Fruit fly (Drosophila melanogaster): ENCODE results near the gene Ndc1.

The Ndc1 gene

DNA sequence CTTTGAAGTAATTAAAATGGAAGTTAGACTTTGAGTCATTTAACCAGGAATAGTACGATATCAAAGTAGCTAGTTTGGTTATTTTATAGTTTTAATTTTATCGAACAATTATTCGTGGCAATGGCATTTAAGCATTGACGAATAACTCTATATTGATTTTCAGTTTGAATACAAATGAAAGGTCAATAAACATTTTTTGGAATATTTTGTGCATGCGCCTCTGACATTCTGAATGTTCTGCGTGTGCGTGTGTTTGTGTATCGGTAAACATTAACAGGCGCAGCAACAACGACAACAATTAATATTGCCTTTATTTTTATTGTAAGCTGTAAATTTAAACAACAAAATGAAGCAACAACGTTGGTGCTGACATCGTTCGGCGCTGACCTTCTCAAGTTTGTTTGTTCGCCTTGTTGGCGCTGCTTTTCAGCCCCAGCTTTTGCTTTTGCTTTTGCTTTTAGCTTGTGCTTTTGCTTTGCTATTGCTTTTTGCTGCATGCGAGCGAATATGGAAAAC lies 14.8 kb upstream of the Ndc1 start (continued):
- peak; percentile 9; the same call in 1 of the 2 replicates for TF ChIP-seq CG14441 (GFP tag; IDR thresholded peaks at IDR 0.05)
- peak; percentile 6 for TF ChIP-seq CG10431 (GFP tag; optimal IDR thresholded peaks at IDR 0.05)
- peak; percentile 49 for TF ChIP-seq CG12659 (GFP tag; optimal IDR thresholded peaks at IDR 0.05)
- no peak for TF ChIP-seq Hand (GFP tag; optimal IDR thresholded peaks at IDR 0.05)
- TF ChIP-seq ftz-f1 (GFP tag; optimal IDR thresholded peaks at IDR 0.05), result peak; percentile 61
- TF ChIP-seq CG10209 (GFP tag; optimal IDR thresholded peaks at IDR 0.05), result peak; percentile 57
- 0 out of 2 replicates have a peak, but pooled peaks have one; percentile 32 for TF ChIP-seq CG31441 (GFP tag; IDR thresholded peaks at IDR 0.05)
- TF ChIP-seq unpg (GFP tag; optimal IDR thresholded peaks at IDR 0.05), result peak; percentile 17
- TF ChIP-seq otp (GFP tag; IDR thresholded peaks at IDR 0.05), result 0 out of 3 replicates have a peak, but pooled peaks have one; percentile 13
- peak; percentile 18 for TF ChIP-seq bab2 (GFP tag; optimal IDR thresholded peaks at IDR 0.05)
- TF ChIP-seq kni (GFP tag; optimal IDR thresholded peaks at IDR 0.05), result peak; percentile 15
- TF ChIP-seq CG14014 (GFP tag; IDR thresholded peaks at IDR 0.05), result peak; percentile 25; the same call in 1 of the 2 replicates
- TF ChIP-seq CG32767 (GFP tag; IDR thresholded peaks at IDR 0.05), result 0 out of 2 replicates have a peak, but pooled peaks have one; percentile 31
- TF ChIP-seq HmgZ (tag; optimal IDR thresholded peaks at IDR 0.05), result peak; percentile 8
- peak; percentile 78 for TF ChIP-seq seq (GFP tag; IDR thresholded peaks at IDR 0.05)
- peak in 1 of 2 experiments; percentile 60 for TF ChIP-seq Hr51 (GFP tag; optimal IDR thresholded peaks at IDR 0.05)
- TF ChIP-seq CG8281 (tag; optimal IDR thresholded peaks at IDR 0.05), result peak; percentile 31
- TF ChIP-seq Side (GFP tag; optimal IDR thresholded peaks at IDR 0.05), result no peak
- TF ChIP-seq CG17359 (tag; optimal IDR thresholded peaks at IDR 0.05), result peak; percentile 36
- TF ChIP-seq Nf-YC (tag; optimal IDR thresholded peaks at IDR 0.05), result peak; percentile 22
- TF ChIP-seq salm (tag; optimal IDR thresholded peaks at IDR 0.05), result peak; percentile 57
- peak; percentile 37; the same call in 2 of the 3 replicates for TF ChIP-seq so (GFP tag; IDR thresholded peaks at IDR 0.05)
- TF ChIP-seq CG7839 (tag; optimal IDR thresholded peaks at IDR 0.05), result no peak
- TF ChIP-seq CG15011 (GFP tag; optimal IDR thresholded peaks at IDR 0.05), result peak; percentile 6
- peak; percentile 37 for TF ChIP-seq CG18619 (GFP tag; optimal IDR thresholded peaks at IDR 0.05)
- TF ChIP-seq scrt (GFP tag; optimal IDR thresholded peaks at IDR 0.05), result peak; percentile 0
- TF ChIP-seq CrebB (tag; optimal IDR thresholded peaks at IDR 0.05), result peak; percentile 66
- TF ChIP-seq CG2116 (GFP tag; optimal IDR thresholded peaks at IDR 0.05), result peak; percentile 10
- no peak for TF ChIP-seq CG7928 (GFP tag; optimal IDR thresholded peaks at IDR 0.05)
- no peak for TF ChIP-seq CG8924 (tag; optimal IDR thresholded peaks at IDR 0.05)
- TF ChIP-seq oc (tag; optimal IDR thresholded peaks at IDR 0.05), result peak; percentile 25
- peak; percentile 76 for TF ChIP-seq ATbp (GFP tag; optimal IDR thresholded peaks at IDR 0.05)
- TF ChIP-seq CG15601 (tag; optimal IDR thresholded peaks at IDR 0.05), result peak; percentile 47
- peak; percentile 39 for TF ChIP-seq CG17385 (GFP tag; optimal IDR thresholded peaks at IDR 0.05)
- peak; percentile 53 for TF ChIP-seq CG18599 (GFP tag; optimal IDR thresholded peaks at IDR 0.05)
- no peak; the same call in 2 of the 3 replicates for TF ChIP-seq ci (GFP tag; IDR thresholded peaks at IDR 0.05)
- TF ChIP-seq CG1529 (GFP tag; optimal IDR thresholded peaks at IDR 0.05), result peak; percentile 34
- peak; percentile 69 for TF ChIP-seq Med (GFP tag)
- TF ChIP-seq nau (GFP tag; optimal IDR thresholded peaks at IDR 0.05), result peak; percentile 80
- TF ChIP-seq Gug (GFP tag; IDR thresholded peaks at IDR 0.05), result no peak
- no peak for TF ChIP-seq Lpt (GFP tag; optimal IDR thresholded peaks at IDR 0.05)
- TF ChIP-seq CG2678 (tag; optimal IDR thresholded peaks at IDR 0.05), result peak; percentile 56
- peak; percentile 60 for TF ChIP-seq CG10543 (GFP tag; optimal IDR thresholded peaks at IDR 0.05)
- TF ChIP-seq CG11723 (GFP tag; optimal IDR thresholded peaks at IDR 0.05), result peak; percentile 39
- peak; percentile 53 for TF ChIP-seq wek (GFP tag; optimal IDR thresholded peaks at IDR 0.05)
- TF ChIP-seq Sox100B (GFP tag; optimal IDR thresholded peaks at IDR 0.05), result peak; percentile 80
- TF ChIP-seq pho (GFP tag; optimal IDR thresholded peaks at IDR 0.05), result no peak
- peak; percentile 22 for TF ChIP-seq cg (GFP tag; optimal IDR thresholded peaks at IDR 0.05)
- TF ChIP-seq CG14965 (GFP tag; optimal IDR thresholded peaks at IDR 0.05; ENCODE audit: borderline replicate concordance), result no peak
